Fruit fly (Drosophila melanogaster) whole organism, embryonic: ENCODE results near the gene Polr1C.
A peak's percentile ranks its signal among the peaks of the same experiment; 100 is the strongest.

ENCODE experiments used
- Abd-B ChIP-seq: fragments of 200-800 bp; sonication (Bioruptor generic); optimal IDR thresholded peaks from 2 replicates; lab custom pipeline; 2018; ENCODE audit warnings: missing biosample characterization, mild to moderate bottlenecking, missing genetic modification characterization, moderate library complexity
- Atf-2 ChIP-seq: fragments of 200-800 bp; sonication (Bioruptor generic); optimal IDR thresholded peaks from 2 replicates; lab custom pipeline; 2016; ENCODE audit warnings: missing biosample characterization, missing genetic modification characterization
- B-H1 ChIP-seq: fragments of 200-800 bp; sonication (Bioruptor generic); IDR thresholded peaks from 3 replicates; pipeline ENCODE4 v1.3.6; 2022; ENCODE audit warnings: missing biosample characterization, missing genetic modification characterization
- CG10654 ChIP-seq: fragments of 200-800 bp; sonication (Bioruptor generic); optimal IDR thresholded peaks from 2 replicates; lab custom pipeline; 2016; ENCODE audit warnings: missing biosample characterization, missing genetic modification characterization
- CG10959 ChIP-seq: fragments of 200-800 bp; sonication (Bioruptor generic); IDR thresholded peaks from 2 replicates; pipeline ENCODE4 v1.3.6; 2022; ENCODE audit warnings: missing biosample characterization, missing genetic modification characterization
- CG11723 ChIP-seq: fragments of 200-800 bp; sonication (Bioruptor generic); optimal IDR thresholded peaks from 2 replicates; lab custom pipeline; 2017; ENCODE audit warnings: missing biosample characterization, mild to moderate bottlenecking, missing genetic modification characterization
- CG1647 ChIP-seq: fragments of 200-800 bp; sonication (Bioruptor generic); optimal IDR thresholded peaks from 3 replicates; lab custom pipeline; 2016; ENCODE audit warnings: missing biosample characterization, missing genetic modification characterization
- CG16779 ChIP-seq: fragments of 200-800 bp; sonication (Bioruptor generic); IDR thresholded peaks from 2 replicates; pipeline ENCODE4 v1.3.6; 2022; ENCODE audit warnings: missing biosample characterization, missing genetic modification characterization
- CG2120 ChIP-seq: fragments of 200-800 bp; sonication (Bioruptor generic); optimal IDR thresholded peaks from 3 replicates; lab custom pipeline; 2016; ENCODE audit warnings: missing biosample characterization, missing genetic modification characterization
- CG2712 ChIP-seq: fragments of 200-800 bp; optimal IDR thresholded peaks from 3 replicates; lab custom pipeline; 2019; ENCODE audit warnings: missing biosample characterization, mild to moderate bottlenecking, missing genetic modification characterization, moderate library complexity
- CG3726 ChIP-seq: fragments of 200-800 bp; sonication (Bioruptor generic); IDR thresholded peaks from 3 replicates; pipeline ENCODE4, ENCODE4 v1.3.6; 2022; ENCODE audit warnings: missing biosample characterization, missing genetic modification characterization
- CG3847 ChIP-seq: fragments of 200-800 bp; sonication (Bioruptor generic); IDR thresholded peaks from 2 replicates; pipeline ENCODE4 v1.3.6; 2022; ENCODE audit warnings: missing biosample characterization, missing genetic modification characterization
- CG4282 ChIP-seq: fragments of 200-800 bp; sonication (Bioruptor generic); optimal IDR thresholded peaks from 2 replicates; lab custom pipeline; 2016; ENCODE audit warnings: missing biosample characterization, missing genetic modification characterization
- CG7839 ChIP-seq: fragments of 200-800 bp; sonication (Bioruptor generic); optimal IDR thresholded peaks from 3 replicates; lab custom pipeline; 2018; ENCODE audit warnings: missing biosample characterization, mild to moderate bottlenecking, missing genetic modification characterization, moderate library complexity
- CG8388 ChIP-seq: fragments of 200-800 bp; sonication (Bioruptor generic); optimal IDR thresholded peaks from 2 replicates; lab custom pipeline; 2019; ENCODE audit warnings: missing biosample characterization, mild to moderate bottlenecking, missing genetic modification characterization, moderate library complexity
- Chrac-16 ChIP-seq: fragments of 200-800 bp; sonication (Bioruptor generic); optimal IDR thresholded peaks from 3 replicates; lab custom pipeline; 2016; ENCODE audit warnings: missing biosample characterization, missing genetic modification characterization
- Dad ChIP-seq: fragments of 200-800 bp; sonication (Bioruptor generic); optimal IDR thresholded peaks from 3 replicates; lab custom pipeline; 2016; ENCODE audit warnings: missing biosample characterization, missing genetic modification characterization
- E2f1 ChIP-seq: fragments of 200-800 bp; sonication (Bioruptor generic); IDR thresholded peaks from 2 replicates; pipeline ENCODE4 v1.3.6; 2022; ENCODE audit warnings: missing biosample characterization, missing genetic modification characterization
- Hand ChIP-seq: fragments of 200-800 bp; sonication (Bioruptor generic); optimal IDR thresholded peaks from 2 replicates; lab custom pipeline; 2017; ENCODE audit warnings: mild to moderate bottlenecking, missing biosample characterization, missing genetic modification reagents, missing genetic modification characterization
- Hr3 ChIP-seq: fragments of 200-800 bp; sonication (Bioruptor generic); optimal IDR thresholded peaks from 3 replicates; lab custom pipeline; 2016; ENCODE audit warnings: missing biosample characterization, missing genetic modification characterization
- Meics ChIP-seq: fragments of 200-800 bp; sonication (Bioruptor generic); optimal IDR thresholded peaks from 2 replicates; lab custom pipeline; 2017; ENCODE audit warnings: missing biosample characterization, mild to moderate bottlenecking, missing genetic modification characterization
- Mes4 ChIP-seq: fragments of 200-800 bp; sonication (Bioruptor generic); optimal IDR thresholded peaks from 2 replicates; lab custom pipeline; 2016; ENCODE audit warnings: missing biosample characterization, missing genetic modification characterization
- NFAT ChIP-seq: fragments of 200-800 bp; sonication (Bioruptor generic); IDR thresholded peaks from 2 replicates; pipeline ENCODE4 v1.3.6; 2022; ENCODE audit warnings: missing biosample characterization, missing genetic modification characterization
- NK7.1 ChIP-seq: fragments of 200-800 bp; sonication (Bioruptor generic); optimal IDR thresholded peaks from 3 replicates; lab custom pipeline; 2016; ENCODE audit warnings: missing biosample characterization, missing genetic modification characterization
- Rx ChIP-seq: fragments of 200-800 bp; sonication (Bioruptor generic); IDR thresholded peaks from 2 replicates; pipeline ENCODE4 v1.3.6; 2022; ENCODE audit warnings: missing biosample characterization, missing genetic modification characterization
- Usf ChIP-seq: fragments of 200-800 bp; sonication (Bioruptor generic); optimal IDR thresholded peaks from 2 replicates; lab custom pipeline; 2017; ENCODE audit warnings: missing genotype, missing biosample characterization, missing genetic modification characterization
- btn ChIP-seq: fragments of 200-800 bp; sonication (Bioruptor generic); optimal IDR thresholded peaks from 2 replicates; lab custom pipeline; 2016; ENCODE audit warnings: missing biosample characterization, missing genetic modification characterization
- chif ChIP-seq, 2 experiments: fragments of 200-800 bp; sonication (Bioruptor generic); optimal IDR thresholded peaks; 3 replicates each; lab custom pipeline; 2016; ENCODE audit warnings: missing biosample characterization in 2 of 2, missing genetic modification characterization in 2 of 2
- chm ChIP-seq: fragments of 200-800 bp; sonication (Bioruptor generic); IDR thresholded peaks from 2 replicates; pipeline ENCODE4 v1.3.6; 2022; ENCODE audit warnings: missing biosample characterization, missing genetic modification characterization
- dmrt99B ChIP-seq: fragments of 200-800 bp; sonication (Bioruptor generic); optimal IDR thresholded peaks from 2 replicates; lab custom pipeline; 2018; ENCODE audit warnings: missing biosample characterization, mild to moderate bottlenecking, missing genetic modification characterization, moderate library complexity
- gfzf ChIP-seq: fragments of 200-800 bp; sonication (Bioruptor generic); optimal IDR thresholded peaks from 2 replicates; lab custom pipeline; 2016; ENCODE audit warnings: missing biosample characterization, mild to moderate bottlenecking, missing genetic modification characterization, moderate library complexity
- gsb ChIP-seq: fragments of 200-800 bp; sonication (Bioruptor generic); IDR thresholded peaks from 2 replicates; pipeline ENCODE4 v1.3.6; 2022; ENCODE audit warnings: missing biosample characterization, missing genetic modification characterization
- hth ChIP-seq: fragments of >200 bp; optimal IDR thresholded peaks from 2 replicates; lab custom pipeline; 2017; ENCODE audit warnings: inconsistent platforms
- inv ChIP-seq: fragments of 200-800 bp; sonication (Bioruptor generic); IDR thresholded peaks from 2 replicates; pipeline ENCODE4 v1.3.6; 2022; ENCODE audit warnings: missing biosample characterization, missing genetic modification characterization; ENCODE audit not compliant: partially characterized antibody
- klu ChIP-seq: fragments of 200-800 bp; sonication (Bioruptor generic); IDR thresholded peaks from 2 replicates; pipeline ENCODE4 v1.3.6; 2022; ENCODE audit warnings: missing biosample characterization, missing genetic modification characterization
- lov ChIP-seq, 2 experiments: fragments of 200-800 bp in 1 of 2; fragments of >200 bp in 1 of 2; sonication (Bioruptor generic) in 1 of 2; IDR thresholded peaks in 1 of 2; optimal IDR thresholded peaks in 1 of 2; 2 replicates in 1 of 2; 3 replicates in 1 of 2; pipeline versions ENCODE4 v1.3.6 to Lab custom; 2017 to 2022; ENCODE audit warnings: missing biosample characterization in 1 of 2, missing genetic modification characterization in 1 of 2
- nmo ChIP-seq: fragments of 200-800 bp; sonication (Bioruptor generic); optimal IDR thresholded peaks from 2 replicates; lab custom pipeline; 2018; ENCODE audit warnings: missing biosample characterization, mild to moderate bottlenecking, missing genetic modification characterization, moderate library complexity
- odd ChIP-seq: fragments of 200-800 bp; sonication (Bioruptor generic); optimal IDR thresholded peaks from 2 replicates; lab custom pipeline; 2017; ENCODE audit warnings: missing biosample characterization, mild to moderate bottlenecking, missing genetic modification characterization
- phol ChIP-seq: fragments of 200-800 bp; sonication (Bioruptor generic); optimal IDR thresholded peaks from 3 replicates; lab custom pipeline; 2018; ENCODE audit warnings: missing biosample characterization, mild to moderate bottlenecking, missing genetic modification characterization, moderate library complexity
- pum ChIP-seq: fragments of 200-800 bp; sonication (Bioruptor generic); optimal IDR thresholded peaks from 2 replicates; lab custom pipeline; 2016; ENCODE audit warnings: missing biosample characterization, missing genetic modification characterization
- repo ChIP-seq: fragments of 200-800 bp; sonication (Bioruptor generic); optimal IDR thresholded peaks from 2 replicates; lab custom pipeline; 2016; ENCODE audit warnings: missing biosample characterization, missing genetic modification characterization
- ro ChIP-seq: fragments of 200-800 bp; sonication (Bioruptor generic); IDR thresholded peaks from 2 replicates; pipeline ENCODE4 v1.3.6; 2022; ENCODE audit warnings: missing biosample characterization, missing genetic modification characterization
- scrt ChIP-seq: fragments of 200-800 bp; sonication (Bioruptor generic); optimal IDR thresholded peaks from 2 replicates; lab custom pipeline; 2018; ENCODE audit warnings: missing biosample characterization, mild to moderate bottlenecking, missing genetic modification characterization, moderate library complexity
- sim ChIP-seq: fragments of 200-800 bp; sonication (Bioruptor generic); IDR thresholded peaks from 2 replicates; pipeline ENCODE4 v1.3.6; 2022; ENCODE audit warnings: missing biosample characterization, missing genetic modification characterization
- sima ChIP-seq: fragments of 200-800 bp; sonication (Bioruptor generic); optimal IDR thresholded peaks from 2 replicates; lab custom pipeline; 2016; ENCODE audit warnings: missing biosample characterization, missing genetic modification characterization
- stwl ChIP-seq: fragments of 200-800 bp; sonication (Bioruptor generic); optimal IDR thresholded peaks from 3 replicates; lab custom pipeline; 2018; ENCODE audit warnings: missing biosample characterization, mild to moderate bottlenecking, missing genetic modification characterization, moderate library complexity
- tx ChIP-seq: fragments of 200-800 bp; sonication (Bioruptor generic); optimal IDR thresholded peaks from 2 replicates; lab custom pipeline; 2016; ENCODE audit warnings: missing biosample characterization, missing genetic modification characterization
- unc-4 ChIP-seq: fragments of 200-800 bp; sonication (Bioruptor generic); IDR thresholded peaks from 2 replicates; pipeline ENCODE4 v1.3.6; 2022; ENCODE audit warnings: missing biosample characterization, missing genetic modification characterization; ENCODE audit not compliant: partially characterized antibody
- unpg ChIP-seq: fragments of 200-800 bp; sonication (Bioruptor generic); optimal IDR thresholded peaks from 3 replicates; lab custom pipeline; 2018; ENCODE audit warnings: missing biosample characterization, mild to moderate bottlenecking, missing genetic modification characterization, moderate library complexity
- zen ChIP-seq: fragments of 200-800 bp; sonication (Bioruptor generic); optimal IDR thresholded peaks from 3 replicates; lab custom pipeline; 2018; ENCODE audit warnings: missing biosample characterization, mild to moderate bottlenecking, missing genetic modification characterization, moderate library complexity

Polr1C gene

dm6 chr2L:4981278-4981966, 12.6 kb downstream of the Polr1C start, which contains the start of the genes CG8892 and CG34126 (continued):
- TF ChIP-seq phol (peak; percentile 98), CG1647 (GFP tag; lab: Kevin White, UChicago) (peak; percentile 98), scrt (GFP tag; lab: Kevin White, UChicago) (peak; percentile 91), Atf-2 (GFP tag; lab: Kevin White, UChicago) (peak; percentile 94), CG2120 (peak; percentile 99), NFAT (GFP tag; lab: Robert Waterston, UW) (peak; percentile 98), Abd-B (GFP tag; lab: Kevin White, UChicago) (peak; percentile 99), gfzf (GFP tag; lab: Kevin White, UChicago) (peak; percentile 28), CG10959 (GFP tag; lab: Robert Waterston, UW) (peak; percentile 93), Chrac-16 (GFP tag; lab: Kevin White, UChicago) (peak; percentile 99), CG7839 (tag; lab: Kevin White, UChicago) (peak; percentile 97), CG16779 (GFP tag; lab: Robert Waterston, UW) (peak; percentile 85), Hr3 (GFP tag; lab: Kevin White, UChicago) (peak; percentile 99), CG3726 (GFP tag; lab: Robert Waterston, UW) (peak; percentile 92; the same call in 2 of the 3 replicates), Mes4 (GFP tag; lab: Kevin White, UChicago) (peak; percentile 87), nmo (GFP tag; lab: Kevin White, UChicago) (peak; percentile 98), btn (GFP tag; lab: Kevin White, UChicago) (peak; percentile 64), Rx (GFP tag; lab: Robert Waterston, UW) (peak; percentile 93), repo (GFP tag; lab: Kevin White, UChicago) (peak; percentile 91), dmrt99B (tag; lab: Kevin White, UChicago) (peak; percentile 95), inv (GFP tag; lab: Robert Waterston, UW) (no peak), CG2712 (tag; lab: Kevin White, UChicago) (peak; percentile 98), lov (optimal IDR thresholded peaks at IDR 0.05; lab: Kevin White, UChicago) (no peak), lov (GFP tag; IDR thresholded peaks at IDR 0.05; lab: Robert Waterston, UW) (peak; percentile 72; the same call in 2 of the 3 replicates), CG4282 (GFP tag; lab: Kevin White, UChicago) (peak; percentile 88), Hand (peak; percentile 82), tx (peak; percentile 97), hth (lab: Kevin White, UChicago) (no peak), Meics (GFP tag; lab: Kevin White, UChicago) (peak; percentile 97), zen (tag; lab: Kevin White, UChicago) (peak; percentile 96), CG11723 (GFP tag; lab: Kevin White, UChicago) (peak; percentile 96), chm (GFP tag; lab: Robert Waterston, UW) (peak; percentile 92), CG8388 (GFP tag; lab: Kevin White, UChicago) (peak; percentile 93), gsb (GFP tag; lab: Robert Waterston, UW) (peak; percentile 91), B-H1 (GFP tag; lab: Robert Waterston, UW) (peak; percentile 94), CG3847 (GFP tag; lab: Robert Waterston, UW) (peak; percentile 99), E2f1 (GFP tag; lab: Robert Waterston, UW) (peak; percentile 94), odd (peak; percentile 90), Usf (GFP tag; lab: Kevin White, UChicago) (peak; percentile 98), unc-4 (GFP tag; lab: Robert Waterston, UW) (0 out of 2 replicates have a peak, but pooled peaks have one; percentile 27), NK7.1 (GFP tag; lab: Kevin White, UChicago) (peak; percentile 82), CG10654 (GFP tag; lab: Kevin White, UChicago) (peak; percentile 98), sima (GFP tag; lab: Kevin White, UChicago) (peak; percentile 83), Dad (GFP tag; lab: Kevin White, UChicago) (peak; percentile 96), unpg (GFP tag; lab: Kevin White, UChicago) (peak; percentile 94), ro (GFP tag; lab: Robert Waterston, UW) (peak; percentile 93), chif (GFP tag; optimal IDR thresholded peaks at IDR 0.05; lab: Kevin White, UChicago) (peak; percentile 97), klu (GFP tag; lab: Robert Waterston, UW) (peak; percentile 97), pum (GFP tag; lab: Kevin White, UChicago) (peak; percentile 99), sim (peak; percentile 87), stwl (tag; lab: Kevin White, UChicago) (peak; percentile 89)
